Fruit fly (Drosophila melanogaster): ENCODE results near the gene Mkp.

Gene Mkp

DNA sequence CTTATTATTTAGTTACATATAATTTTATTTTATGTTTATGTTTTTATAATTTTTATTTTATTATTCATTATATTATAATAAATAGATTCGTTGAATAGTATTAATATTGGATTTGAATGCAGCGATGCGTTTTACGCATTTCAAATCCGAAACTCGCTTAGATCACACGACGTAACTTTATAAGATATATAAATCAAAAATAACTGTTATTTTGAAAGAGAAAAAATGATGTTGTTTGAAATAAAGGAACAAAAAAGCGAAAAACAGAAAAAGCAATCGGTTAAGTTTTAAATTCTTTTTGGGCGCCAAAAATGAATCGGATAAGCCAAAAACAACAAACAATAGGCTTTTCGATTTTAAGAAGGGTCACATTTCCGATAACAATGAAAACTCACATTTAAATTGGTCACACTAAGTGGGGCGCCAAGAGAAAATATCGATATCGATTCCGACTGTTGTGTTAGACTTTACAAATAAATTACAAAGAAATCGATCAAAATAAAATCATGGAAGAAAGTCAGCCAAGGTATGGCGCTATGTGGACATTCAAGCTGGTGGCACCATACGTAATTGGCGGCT is 38.3 kb downstream of the Mkp start, which contains the start of gene CG6845:
Gene CG6845, plus strand, starts transcription at position 436 of the 579 bp plus-strand sequence.
- peak; percentile 34 for TF ChIP-seq dsx (GFP tag; optimal IDR thresholded peaks at IDR 0.05; ENCODE audit: poor library complexity, severe bottlenecking)
- no peak for TF ChIP-seq salr (GFP tag; optimal IDR thresholded peaks at IDR 0.05)
- peak; percentile 92 for TF ChIP-seq Sox14 (GFP tag; optimal IDR thresholded peaks at IDR 0.05)
- no peak for TF ChIP-seq net (GFP tag; optimal IDR thresholded peaks at IDR 0.05)
- peak; percentile 26 for TF ChIP-seq fkh (GFP tag; optimal IDR thresholded peaks at IDR 0.05)

DNA sequence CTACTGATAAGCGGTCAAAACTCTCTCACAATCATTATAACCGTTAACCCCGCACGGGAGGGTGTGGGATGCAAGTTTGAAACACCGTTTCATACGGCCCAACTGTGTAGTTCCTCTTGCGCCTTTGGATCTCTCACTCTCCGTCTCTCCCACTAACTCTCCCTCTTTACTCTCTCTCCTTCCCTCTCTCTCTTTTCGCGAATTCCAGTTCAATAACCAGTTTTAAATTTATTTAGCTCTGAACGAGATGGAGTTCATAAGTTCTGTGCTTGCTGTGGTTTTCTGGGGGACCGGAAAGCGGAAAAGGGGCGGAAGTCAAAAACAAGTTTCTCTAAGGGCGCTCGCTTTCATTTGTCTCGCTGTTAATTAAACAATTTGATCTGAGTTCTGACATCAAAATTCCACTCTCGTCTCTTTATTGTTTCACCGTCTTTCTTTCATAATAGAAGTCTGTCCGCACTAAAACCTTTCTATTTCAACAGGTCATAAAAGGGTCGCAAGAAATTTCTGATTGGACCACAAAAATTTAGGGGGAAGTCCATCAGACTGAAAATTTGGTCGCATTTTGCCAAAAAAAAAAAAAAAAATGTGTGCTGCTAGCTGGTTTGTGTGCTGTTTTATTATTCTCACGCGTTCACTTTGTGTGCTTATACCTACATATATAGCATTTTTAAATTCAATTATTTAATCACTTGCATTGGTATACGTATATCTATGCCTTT is 43.3 kb downstream of the Mkp start:
- peak in 1 of 2 experiments; percentile 8 for TF ChIP-seq ss (GFP tag; optimal IDR thresholded peaks at IDR 0.05)
- peak; percentile 8 for TF ChIP-seq Sox14 (GFP tag; optimal IDR thresholded peaks at IDR 0.05)
- TF ChIP-seq CG34406 (GFP tag; optimal IDR thresholded peaks at IDR 0.05), result no peak
- TF ChIP-seq CG6808 (GFP tag; optimal IDR thresholded peaks at IDR 0.05), result peak; percentile 15
- TF ChIP-seq Ets21C (GFP tag; optimal IDR thresholded peaks at IDR 0.05), result no peak
- peak; percentile 94 for TF ChIP-seq Blimp-1 (GFP tag; optimal IDR thresholded peaks at IDR 0.05)
- peak; percentile 58 for TF ChIP-seq dsx (GFP tag; optimal IDR thresholded peaks at IDR 0.05; ENCODE audit: poor library complexity, severe bottlenecking)
- TF ChIP-seq CG6854 (GFP tag; optimal IDR thresholded peaks at IDR 0.05), result peak; percentile 72
- peak; percentile 15 for TF ChIP-seq Lpt (GFP tag; optimal IDR thresholded peaks at IDR 0.05)
- peak; percentile 42 for TF ChIP-seq svp (GFP tag)
- TF ChIP-seq Eip78C (GFP tag), result peak; percentile 49

DNA sequence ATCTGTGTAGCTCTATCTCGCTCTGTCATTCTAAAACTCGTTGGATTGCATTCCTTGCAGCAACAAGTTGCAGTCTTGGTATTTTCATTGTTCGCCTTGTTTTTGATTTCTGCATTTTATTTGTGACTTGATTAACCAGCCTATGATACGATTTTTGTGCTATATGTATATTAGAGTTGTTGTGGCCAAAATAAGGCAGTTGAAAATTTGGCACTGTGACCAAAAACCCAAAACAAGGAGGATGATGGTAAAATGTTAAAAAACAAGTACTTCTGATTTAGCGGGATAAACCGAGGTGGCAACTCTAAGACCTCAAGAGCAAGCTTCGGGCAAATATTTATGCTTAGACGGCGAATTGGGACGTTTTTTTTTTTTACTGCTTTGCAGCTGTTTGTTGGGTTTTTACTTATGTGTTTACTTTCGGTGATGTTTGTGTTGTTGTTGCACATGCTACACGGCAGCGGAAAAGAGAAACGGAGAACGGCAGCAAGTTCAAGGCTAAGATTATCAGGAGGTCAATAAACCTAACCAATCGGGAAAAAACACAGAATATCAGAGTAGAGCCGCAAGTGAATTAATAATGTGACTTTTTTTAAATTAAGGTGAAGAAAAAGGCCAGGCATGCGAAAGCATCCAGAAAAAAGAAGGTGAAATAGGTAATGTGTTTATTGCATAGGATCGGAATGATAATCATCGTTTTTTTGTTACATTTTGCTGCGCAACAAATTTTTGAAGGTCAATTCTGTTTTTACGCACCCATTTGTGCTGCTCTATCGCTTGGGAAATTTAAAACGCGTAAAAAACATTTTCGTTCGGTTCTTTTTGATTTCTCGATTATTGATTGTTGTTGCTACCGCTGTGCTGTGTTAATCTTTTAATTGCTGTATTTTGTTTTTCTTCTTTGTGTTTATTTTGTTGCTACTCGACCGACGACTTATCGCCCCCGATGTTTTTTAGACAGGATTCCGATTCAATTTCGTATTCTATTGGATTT is 44.5 kb downstream of the Mkp start:
- TF ChIP-seq vri (GFP tag; optimal IDR thresholded peaks at IDR 0.05), result peak; percentile 43
- no peak for TF ChIP-seq CG6163 (GFP tag; IDR thresholded peaks at IDR 0.05)
- TF ChIP-seq ss (GFP tag; optimal IDR thresholded peaks at IDR 0.05), result peak in 1 of 2 experiments; percentile 24
- no peak for TF ChIP-seq OdsH (GFP tag; optimal IDR thresholded peaks at IDR 0.05)
- TF ChIP-seq CG11294 (GFP tag; IDR thresholded peaks at IDR 0.05), result no peak
- peak; percentile 26 for TF ChIP-seq Sox102F (GFP tag; optimal IDR thresholded peaks at IDR 0.05)
- no peak for TF ChIP-seq CG11902 (GFP tag; optimal IDR thresholded peaks at IDR 0.05)
- no peak for TF ChIP-seq CG4318 (GFP tag; optimal IDR thresholded peaks at IDR 0.05)
- TF ChIP-seq CG31627 (GFP tag; optimal IDR thresholded peaks at IDR 0.05), result no peak
- peak; percentile 2 for TF ChIP-seq achi (GFP tag; optimal IDR thresholded peaks at IDR 0.05)
- TF ChIP-seq net (GFP tag; optimal IDR thresholded peaks at IDR 0.05), result no peak
- peak; percentile 13 for TF ChIP-seq CG6808 (GFP tag; optimal IDR thresholded peaks at IDR 0.05)
- TF ChIP-seq CG9139 (GFP tag; optimal IDR thresholded peaks at IDR 0.05), result no peak
- no peak for TF ChIP-seq spab (GFP tag; optimal IDR thresholded peaks at IDR 0.05)
- no peak for TF ChIP-seq Smox (GFP tag; optimal IDR thresholded peaks at IDR 0.05)
- TF ChIP-seq CG10669 (GFP tag; optimal IDR thresholded peaks at IDR 0.05), result no peak
- TF ChIP-seq Eip93F (GFP tag; optimal IDR thresholded peaks at IDR 0.05), result no peak
- TF ChIP-seq acj6 (GFP tag; optimal IDR thresholded peaks at IDR 0.05), result no peak
- TF ChIP-seq dsx (GFP tag; optimal IDR thresholded peaks at IDR 0.05; ENCODE audit: poor library complexity, severe bottlenecking), result peak; percentile 66
- TF ChIP-seq Sox15 (GFP tag; optimal IDR thresholded peaks at IDR 0.05), result no peak
- TF ChIP-seq Blimp-1 (GFP tag; optimal IDR thresholded peaks at IDR 0.05), result no peak
- no peak for TF ChIP-seq CG15336 (GFP tag; IDR thresholded peaks at IDR 0.05)
- no peak for TF ChIP-seq Hr4 (GFP tag; optimal IDR thresholded peaks at IDR 0.05)
- no peak for TF ChIP-seq CG16779 (tag; optimal IDR thresholded peaks at IDR 0.05)
- TF ChIP-seq esn (GFP tag; optimal IDR thresholded peaks at IDR 0.05), result peak; percentile 55
- peak; percentile 74 for TF ChIP-seq fkh (GFP tag; optimal IDR thresholded peaks at IDR 0.05)
- TF ChIP-seq Eip78C (GFP tag), result peak; percentile 76
- no peak for TF ChIP-seq CG6276 (GFP tag; optimal IDR thresholded peaks at IDR 0.05)
- TF ChIP-seq CG3919 (GFP tag; optimal IDR thresholded peaks at IDR 0.05), result peak; percentile 15
- TF ChIP-seq CG1621 (tag; optimal IDR thresholded peaks at IDR 0.05), result no peak
- TF ChIP-seq CG11762 (GFP tag; optimal IDR thresholded peaks at IDR 0.05; ENCODE audit: insufficient read depth), result no peak
- TF ChIP-seq CG6854 (GFP tag; optimal IDR thresholded peaks at IDR 0.05), result no peak
- no peak for TF ChIP-seq pdm3 (GFP tag; optimal IDR thresholded peaks at IDR 0.05)
- TF ChIP-seq CG8632 (GFP tag; optimal IDR thresholded peaks at IDR 0.05), result no peak
- no peak for TF ChIP-seq Hr38 (GFP tag; optimal IDR thresholded peaks at IDR 0.05)
- no peak for TF ChIP-seq Ets21C (GFP tag; optimal IDR thresholded peaks at IDR 0.05)
